Fruit fly (Drosophila melanogaster): ENCODE results near the gene CG6144.

The CG6144 gene

DNA sequence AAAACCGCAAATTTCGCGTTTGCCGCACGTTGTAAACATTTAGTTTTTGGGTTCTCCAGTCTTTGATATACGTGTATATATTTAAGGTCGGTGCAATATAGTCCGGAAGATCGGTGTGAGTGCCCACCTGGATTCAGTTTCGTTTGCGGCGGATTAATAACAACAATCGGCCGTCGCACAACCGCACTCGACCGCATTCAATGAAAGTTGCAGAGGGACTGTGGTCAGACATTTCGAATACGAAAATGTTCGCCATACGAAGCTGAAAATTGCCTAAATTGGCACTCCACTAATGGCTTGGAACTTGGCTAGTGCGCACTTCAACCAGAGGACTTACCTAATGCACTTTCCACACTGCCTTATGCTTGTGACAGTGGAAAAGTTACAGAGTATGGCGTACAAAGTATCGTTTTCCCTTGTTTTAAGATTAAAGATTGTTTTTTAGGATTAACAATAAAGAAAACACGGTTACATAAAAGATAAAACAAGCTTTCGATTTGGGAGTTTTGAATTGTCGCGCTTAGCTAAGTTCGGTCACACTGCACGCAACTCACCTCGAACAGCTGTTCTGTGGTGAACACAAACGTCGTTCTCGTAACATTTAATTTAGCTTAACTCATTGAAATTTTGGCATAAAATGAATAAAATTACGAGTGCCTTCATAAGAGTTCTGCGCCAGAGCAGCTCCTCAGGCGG, 18.2 kb downstream of the CG6144 start, which contains the start of the genes Myo31DF and CG6094 (continued):
- TF ChIP-seq wdn (GFP tag; IDR thresholded peaks at IDR 0.05) = no peak
- peak; percentile 5; the same call in 1 of the 2 replicates for TF ChIP-seq lmd (GFP tag; IDR thresholded peaks at IDR 0.05)
- peak; percentile 89 for TF ChIP-seq Lhr (GFP tag; optimal IDR thresholded peaks at IDR 0.05)
- no peak for TF ChIP-seq dmrt99B (tag; optimal IDR thresholded peaks at IDR 0.05)
- TF ChIP-seq kni (GFP tag; optimal IDR thresholded peaks at IDR 0.05) = no peak
- TF ChIP-seq chn (GFP tag; optimal IDR thresholded peaks at IDR 0.05) = peak; percentile 23
- no peak for TF ChIP-seq CG5245 (GFP tag; optimal IDR thresholded peaks at IDR 0.05)
- no peak for TF ChIP-seq Ssrp (tag; optimal IDR thresholded peaks at IDR 0.05)
- no peak for TF ChIP-seq CG14860 (GFP tag; IDR thresholded peaks at IDR 0.05; ENCODE audit: partially characterized antibody)
- no peak for TF ChIP-seq sc (optimal IDR thresholded peaks at IDR 0.05)
- no peak for TF ChIP-seq sc (GFP tag; optimal IDR thresholded peaks at IDR 0.05)
- TF ChIP-seq CG11093 (GFP tag; IDR thresholded peaks at IDR 0.05) = no peak
- no peak for TF ChIP-seq CG18262 (tag; optimal IDR thresholded peaks at IDR 0.05)
- TF ChIP-seq CG10431 (GFP tag; optimal IDR thresholded peaks at IDR 0.05) = peak; percentile 38
- TF ChIP-seq eyg (GFP tag; optimal IDR thresholded peaks at IDR 0.05) = no peak
- peak; percentile 40 for TF ChIP-seq CG12071 (GFP tag; optimal IDR thresholded peaks at IDR 0.05)
- TF ChIP-seq CG33557 (GFP tag; optimal IDR thresholded peaks at IDR 0.05) = no peak
- no peak for TF ChIP-seq CG8281 (tag; optimal IDR thresholded peaks at IDR 0.05)
- TF ChIP-seq Ets97D (GFP tag; optimal IDR thresholded peaks at IDR 0.05) = peak; percentile 81
- TF ChIP-seq tgo (GFP tag; IDR thresholded peaks at IDR 0.05) = no peak
- TF ChIP-seq ci (GFP tag; IDR thresholded peaks at IDR 0.05) = peak; percentile 49; the same call in 2 of the 3 replicates
- no peak for TF ChIP-seq CG12299 (tag; optimal IDR thresholded peaks at IDR 0.05)
- TF ChIP-seq CG34376 (GFP tag; optimal IDR thresholded peaks at IDR 0.05) = peak; percentile 54
- peak; percentile 81; the same call in 1 of the 3 replicates for TF ChIP-seq CG34422 (GFP tag; IDR thresholded peaks at IDR 0.05)
- no peak for TF ChIP-seq luna (GFP tag; optimal IDR thresholded peaks at IDR 0.05)
- TF ChIP-seq CG18011 (GFP tag; optimal IDR thresholded peaks at IDR 0.05) = peak; percentile 27
- no peak for TF ChIP-seq CG12104 (GFP tag; optimal IDR thresholded peaks at IDR 0.05)
- TF ChIP-seq CG11696 (GFP tag; IDR thresholded peaks at IDR 0.05) = 0 out of 2 replicates have a peak, but pooled peaks have one; percentile 17
- TF ChIP-seq al (GFP tag; IDR thresholded peaks at IDR 0.05) = 0 out of 2 replicates have a peak, but pooled peaks have one; percentile 4
- TF ChIP-seq CG8290 (GFP tag; optimal IDR thresholded peaks at IDR 0.05) = no peak
- TF ChIP-seq CG8290 (tag; optimal IDR thresholded peaks at IDR 0.05) = peak in 1 of 2 experiments; percentile 81
- no peak for TF ChIP-seq CG30403 (GFP tag; optimal IDR thresholded peaks at IDR 0.05)
- TF ChIP-seq CG14965 (GFP tag; optimal IDR thresholded peaks at IDR 0.05; ENCODE audit: borderline replicate concordance) = no peak
- TF ChIP-seq NFAT (GFP tag; IDR thresholded peaks at IDR 0.05) = peak; percentile 49; the same call in 1 of the 2 replicates
- TF ChIP-seq caup (GFP tag; optimal IDR thresholded peaks at IDR 0.05; ENCODE audit: severe bottlenecking) = peak; percentile 37
- TF ChIP-seq btn (GFP tag; optimal IDR thresholded peaks at IDR 0.05) = no peak
- no peak for TF ChIP-seq zen2 (GFP tag; IDR thresholded peaks at IDR 0.05; ENCODE audit: partially characterized antibody)
- TF ChIP-seq Ets65A (GFP tag) = peak; percentile 85
- TF ChIP-seq Tbp (GFP tag; optimal IDR thresholded peaks at IDR 0.05) = peak; percentile 16
- TF ChIP-seq pan (optimal IDR thresholded peaks at IDR 0.05) = no peak
- TF ChIP-seq pan (GFP tag; optimal IDR thresholded peaks at IDR 0.05 in 1 of 2, IDR thresholded peaks at IDR 0.05 in 1 of 2) = peak in 1 of 2 experiments; percentile 17
- TF ChIP-seq CG32772 (GFP tag; IDR thresholded peaks at IDR 0.05) = no peak
- no peak for TF ChIP-seq jing (GFP tag; optimal IDR thresholded peaks at IDR 0.05)
- TF ChIP-seq CG16779 (GFP tag; IDR thresholded peaks at IDR 0.05) = no peak
- TF ChIP-seq CG7556 (GFP tag; optimal IDR thresholded peaks at IDR 0.05) = no peak
- TF ChIP-seq ranshi (GFP tag; IDR thresholded peaks at IDR 0.05) = peak; percentile 5; the same call in 1 of the 2 replicates
- TF ChIP-seq gsb-n (tag; optimal IDR thresholded peaks at IDR 0.05) = no peak
- TF ChIP-seq cato (GFP tag; optimal IDR thresholded peaks at IDR 0.05; ENCODE audit: borderline replicate concordance) = no peak
- peak; percentile 10 for TF ChIP-seq PHDP (tag; optimal IDR thresholded peaks at IDR 0.05)
- peak; percentile 23 for TF ChIP-seq twi (tag; optimal IDR thresholded peaks at IDR 0.05)

Data from whole organism, embryonic.